Worm (Caenorhabditis elegans): ENCODE data around the gene psr-1.

ce11 chrIV:4645243-4645642 lies 7.8 kb upstream of the psr-1 start:
- TF ChIP-seq unc-130 (GFP tag; optimal IDR thresholded peaks at IDR 0.05), result no peak
- TF ChIP-seq C17E4.6 (GFP tag; IDR thresholded peaks at IDR 0.05), result no peak
- TF ChIP-seq let-607 (tag; optimal IDR thresholded peaks at IDR 0.05), result no peak
- no peak for TF ChIP-seq ztf-22 (GFP tag; optimal IDR thresholded peaks at IDR 0.05)
- no peak for TF ChIP-seq rec-8 (tag; optimal IDR thresholded peaks at IDR 0.05)
- TF ChIP-seq T26A5.8 (tag; optimal IDR thresholded peaks at IDR 0.05), result no peak
- TF ChIP-seq C06A6.2 (GFP tag; conservative IDR thresholded peaks at IDR 0.05), result no peak
- TF ChIP-seq B0261.1 (tag; optimal IDR thresholded peaks at IDR 0.05), result no peak
- TF ChIP-seq tbp1 (GFP tag; optimal IDR thresholded peaks at IDR 0.05), result no peak
- TF ChIP-seq cebp-1 (GFP tag; IDR thresholded peaks at IDR 0.05), result no peak
- TF ChIP-seq cebp-1 (tag; optimal IDR thresholded peaks at IDR 0.05), result no peak
- TF ChIP-seq aptf-2 (GFP tag; conservative IDR thresholded peaks at IDR 0.05), result no peak
- no peak for TF ChIP-seq madf-8 (GFP tag; conservative IDR thresholded peaks at IDR 0.05)
- no peak for TF ChIP-seq efl-1 (GFP tag; optimal IDR thresholded peaks at IDR 0.05)
